Fruit fly (Drosophila melanogaster) S2 (cell line): ENCODE data around the gene RluA-1.
A peak's percentile ranks its signal among the peaks of the same experiment; 100 is the strongest.

Source experiments
- CG8478 ChIP-seq: fragments of >200 bp; optimal IDR thresholded peaks from 2 replicates; lab custom pipeline; 2018
- CTCF ChIP-seq, 2 experiments: fragments of >200 bp; optimal IDR thresholded peaks; 2 replicates each; lab custom pipeline; 2018

RluA-1 gene

DNA sequence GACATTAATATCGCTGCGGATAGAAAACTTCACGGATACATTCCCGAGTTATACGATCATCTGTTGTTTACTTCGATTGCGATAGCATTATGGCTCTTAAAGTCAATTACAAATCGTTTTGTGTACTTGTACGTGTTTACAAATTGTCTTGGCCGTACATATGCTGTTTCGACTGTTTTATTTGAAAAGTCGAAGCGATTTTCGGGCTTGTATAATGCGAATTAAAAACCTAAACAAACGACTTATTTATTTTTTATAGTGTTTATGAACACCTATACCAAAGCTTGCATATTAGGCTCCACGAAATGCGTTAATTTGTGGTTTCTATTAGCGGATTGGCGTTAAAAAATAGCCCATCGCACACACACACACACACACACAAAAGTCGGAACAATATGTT is 1.9 kb downstream of the RluA-1 start:
- TF ChIP-seq CTCF (optimal IDR thresholded peaks at IDR 0.05; lab: Kevin White, UChicago) (no peak), CG8478 (no peak)

DNA sequence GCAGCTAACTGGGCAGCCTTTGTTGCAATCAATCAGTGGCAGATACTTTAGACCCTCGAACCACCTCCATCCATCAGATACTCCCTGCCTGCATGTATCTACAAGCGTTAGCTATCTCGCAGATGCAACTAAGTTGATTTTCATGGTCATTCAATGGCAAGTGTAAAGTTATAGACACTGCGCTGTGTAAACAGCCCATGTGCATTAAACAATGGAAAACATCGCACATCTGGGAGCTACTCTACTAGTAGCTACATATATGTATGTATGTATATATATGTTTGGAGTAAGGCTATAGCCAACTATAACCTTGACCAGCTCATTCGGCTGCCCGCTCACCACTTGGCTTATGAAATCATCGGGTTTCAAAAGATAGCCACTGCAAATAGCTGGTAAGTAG is 3.9 kb downstream of the RluA-1 start:
- TF ChIP-seq CTCF (optimal IDR thresholded peaks at IDR 0.05; lab: Kevin White, UChicago) (no peak), CG8478 (no peak)

DNA sequence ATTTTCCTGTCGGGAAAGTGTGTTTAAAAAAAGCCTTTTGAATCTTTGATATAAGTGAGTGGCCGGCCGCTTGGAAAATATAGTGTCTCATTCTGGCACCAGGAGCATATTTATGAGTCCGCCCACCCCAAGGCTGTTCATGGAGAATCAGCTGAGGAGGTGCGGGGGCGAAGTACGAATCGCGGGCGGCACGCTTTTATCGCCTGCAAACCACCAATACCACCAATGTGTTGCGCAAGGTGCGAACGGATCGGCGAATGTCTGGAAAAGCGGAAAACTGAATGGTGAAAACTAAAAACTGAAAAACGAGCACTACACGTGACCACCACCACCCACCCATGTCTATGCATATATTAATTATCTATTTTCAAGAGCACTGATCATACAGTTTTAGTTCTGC is 5.2 kb downstream of the RluA-1 start:
- no peak for TF ChIP-seq CTCF (optimal IDR thresholded peaks at IDR 0.05; lab: Kevin White, UChicago)
- TF ChIP-seq CG8478: no peak

DNA sequence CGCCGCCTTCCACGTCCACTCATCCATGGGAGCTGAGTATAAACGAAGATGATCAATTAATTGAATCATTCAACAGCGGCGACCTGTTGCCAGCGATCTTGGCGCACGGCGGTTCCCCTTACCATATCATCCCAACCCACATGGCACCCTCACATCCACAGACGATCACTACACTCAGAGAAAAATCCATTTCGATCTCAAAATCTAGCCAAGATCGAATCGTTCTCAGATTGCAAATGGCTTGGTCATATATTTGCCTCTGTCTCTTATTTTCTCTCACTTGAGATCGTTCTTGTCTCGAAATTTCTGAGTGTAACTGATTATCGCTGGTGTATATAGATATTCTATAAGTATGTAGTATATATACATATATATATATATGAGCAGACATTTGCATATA is 5.8 kb downstream of the RluA-1 start:
- no peak for TF ChIP-seq CG8478
- TF ChIP-seq CTCF (optimal IDR thresholded peaks at IDR 0.05; lab: Kevin White, UChicago): no peak

DNA sequence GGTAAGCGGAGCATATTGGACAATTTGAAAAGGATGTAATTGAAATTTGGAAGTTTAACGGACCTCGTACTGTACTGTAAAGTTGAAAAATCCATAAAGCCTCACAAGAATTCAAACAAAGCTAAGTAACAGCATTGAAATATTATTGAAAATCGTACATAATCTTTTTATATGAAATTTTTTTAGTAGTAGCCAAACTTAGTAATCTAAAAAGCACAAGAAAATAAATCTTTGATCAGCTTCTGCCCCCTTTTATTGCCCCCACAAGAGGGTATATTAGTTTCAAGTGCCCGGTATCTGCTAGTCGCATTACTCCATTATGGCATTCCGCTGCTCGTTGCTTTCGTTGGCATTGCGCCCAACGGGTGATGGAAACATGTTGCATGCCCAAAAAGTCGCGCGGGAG is 7.3 kb downstream of the RluA-1 start:
- TF ChIP-seq CTCF (optimal IDR thresholded peaks at IDR 0.05; lab: Kevin White, UChicago) (no peak), CG8478 (no peak)

DNA sequence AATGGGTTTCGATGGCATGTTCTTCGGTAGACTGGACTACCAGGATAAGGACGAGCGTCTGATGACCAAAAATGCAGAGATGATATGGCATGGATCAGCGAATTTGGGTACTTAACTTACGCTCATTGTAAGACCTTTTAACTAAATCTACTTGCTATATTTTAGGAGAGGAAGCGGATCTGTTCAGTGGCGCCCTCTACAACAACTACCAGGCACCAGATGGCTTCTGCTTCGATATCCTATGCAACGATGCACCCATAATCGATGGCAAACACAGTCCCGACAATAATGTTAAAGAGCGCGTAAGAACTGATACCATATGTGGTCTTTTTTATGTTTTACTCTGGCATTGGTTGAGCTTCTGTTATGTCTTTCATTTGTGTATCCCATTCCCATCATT is 15.2 kb downstream of the RluA-1 start:
- peak; percentile 81 to 83 for TF ChIP-seq CTCF (optimal IDR thresholded peaks at IDR 0.05; lab: Kevin White, UChicago)
- no peak for TF ChIP-seq CG8478

DNA sequence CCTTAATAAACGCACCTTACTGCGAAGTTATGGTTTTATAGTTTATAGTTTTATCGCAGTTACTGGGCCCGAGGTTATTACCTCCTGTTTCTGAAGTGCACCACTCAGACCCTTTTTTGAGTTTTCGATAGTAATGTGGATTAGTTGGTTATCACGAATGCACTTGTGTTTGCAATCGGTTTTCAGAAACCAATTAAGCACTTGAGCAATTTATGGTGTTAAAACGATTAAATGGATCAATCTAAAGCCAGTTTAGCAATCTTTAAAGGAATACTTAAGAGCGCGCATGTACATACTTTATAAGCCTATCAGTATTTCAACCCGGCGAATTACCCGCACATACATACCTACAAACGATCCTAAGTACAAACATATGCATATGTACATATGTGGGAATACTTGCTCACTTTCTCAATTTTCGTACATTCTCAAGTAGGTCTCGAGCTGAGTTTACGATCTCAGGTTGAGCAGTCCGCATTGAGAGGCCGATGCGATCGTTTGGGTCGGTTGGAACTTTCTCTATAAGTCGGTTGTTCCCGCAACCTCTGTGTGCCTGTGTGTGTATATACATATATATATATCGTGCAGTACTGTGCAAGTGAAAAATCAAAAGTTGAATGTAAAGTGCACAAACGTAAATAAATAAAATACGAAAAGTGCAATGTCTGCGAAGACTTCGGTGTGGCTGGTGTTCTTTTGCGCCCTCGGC is 16.8 kb downstream of the RluA-1 start, which contains the start of the genes LManI and LManII:
LManI (minus strand) TSS at position 51 of the 709 bp plus-strand sequence.
LManII (plus strand) TSS at position 468 of the 709 bp plus-strand sequence.
- TF ChIP-seq CTCF (optimal IDR thresholded peaks at IDR 0.05; lab: Kevin White, UChicago): no peak
- no peak for TF ChIP-seq CG8478

DNA sequence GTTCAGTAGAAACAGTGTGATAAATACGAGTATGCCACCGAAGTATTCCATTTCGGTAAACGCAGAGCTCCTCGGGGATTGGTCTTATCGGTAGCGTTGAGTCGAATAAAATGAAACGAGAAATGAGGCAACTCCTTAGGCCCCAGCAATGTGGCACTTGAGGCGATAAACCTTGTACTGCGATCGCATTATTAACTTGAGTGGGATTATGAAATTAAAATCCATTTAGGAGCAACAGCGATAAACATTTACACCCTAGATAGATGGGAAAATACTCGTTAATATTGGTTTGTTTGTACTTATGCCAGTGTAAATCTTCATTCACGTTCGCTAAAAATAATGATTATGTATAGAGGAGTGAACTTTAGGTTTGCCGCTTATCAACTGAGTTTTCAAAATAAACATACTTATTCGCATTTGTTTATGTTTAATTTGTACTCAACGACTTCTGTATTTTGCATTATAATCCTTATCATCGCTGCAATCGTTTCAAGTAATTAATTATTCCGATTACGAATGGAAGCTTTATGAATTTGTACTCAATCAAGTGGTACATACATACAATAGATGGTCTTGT is 18.1 kb downstream of the RluA-1 start:
- no peak for TF ChIP-seq CG8478
- TF ChIP-seq CTCF (optimal IDR thresholded peaks at IDR 0.05; lab: Kevin White, UChicago): no peak

DNA sequence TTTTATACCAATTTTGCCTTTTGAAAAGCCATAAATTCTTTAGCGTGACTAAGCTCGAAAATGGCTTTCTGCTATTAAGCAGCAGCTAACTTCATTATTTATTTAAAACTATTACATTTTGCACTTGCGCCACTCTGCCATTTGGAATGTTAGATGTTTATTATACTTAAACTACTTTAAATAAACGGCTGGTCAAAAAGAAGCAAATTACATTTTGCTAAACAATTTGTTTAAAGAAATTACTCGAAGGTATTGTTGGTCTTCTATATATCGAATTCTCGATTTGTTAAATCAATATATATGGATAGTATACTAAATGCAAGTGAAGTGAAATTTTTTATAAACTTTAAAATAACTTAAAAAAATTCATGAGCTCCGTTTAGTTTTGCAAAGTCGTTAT is 21.9 kb downstream of the RluA-1 start, which contains the start of gene ppk10:
ppk10 (minus strand) TSS at position 101 of the 400 bp plus-strand sequence.
- TF ChIP-seq CG8478 (no peak), CTCF (optimal IDR thresholded peaks at IDR 0.05; lab: Kevin White, UChicago) (no peak)

DNA sequence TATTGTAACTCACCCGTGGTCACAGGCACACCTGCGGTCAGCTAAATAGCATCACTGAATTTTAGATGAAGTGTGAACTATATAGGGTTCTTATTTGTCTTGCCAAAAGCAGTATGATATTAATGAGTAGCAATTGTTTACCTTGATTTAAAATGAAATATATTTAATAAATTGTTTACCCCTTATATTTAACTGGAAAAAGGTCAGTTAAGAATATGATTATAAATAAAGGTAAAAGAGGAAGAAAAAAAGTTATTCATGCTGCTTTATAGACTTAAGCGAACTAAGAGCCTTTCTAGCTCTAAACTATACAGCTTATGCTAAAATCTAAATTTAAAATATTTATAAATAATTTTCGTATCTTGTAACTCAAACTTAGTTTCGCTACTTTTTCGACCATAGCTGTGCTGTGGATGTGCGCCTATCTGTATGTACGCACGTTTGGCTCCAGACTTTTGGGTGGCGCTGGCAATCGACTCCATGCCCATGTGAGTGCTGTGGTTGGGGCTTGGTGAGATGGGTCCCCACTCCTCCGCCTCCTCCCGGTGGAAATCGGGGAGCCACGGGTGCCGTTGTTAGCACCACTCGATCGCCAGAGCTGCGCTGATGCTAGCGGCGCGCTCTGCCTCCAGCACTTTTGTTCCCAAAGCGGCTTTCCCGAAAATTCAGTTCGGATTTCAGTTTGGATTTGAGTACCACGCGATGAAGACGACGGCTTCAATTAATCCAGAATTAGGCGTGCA is 31.9 kb downstream of the RluA-1 start, which contains the start of gene loh:
loh (plus strand) TSS at position 487 of the 743 bp plus-strand sequence.
- TF ChIP-seq CG8478 (no peak), CTCF (optimal IDR thresholded peaks at IDR 0.05; lab: Kevin White, UChicago) (no peak)

DNA sequence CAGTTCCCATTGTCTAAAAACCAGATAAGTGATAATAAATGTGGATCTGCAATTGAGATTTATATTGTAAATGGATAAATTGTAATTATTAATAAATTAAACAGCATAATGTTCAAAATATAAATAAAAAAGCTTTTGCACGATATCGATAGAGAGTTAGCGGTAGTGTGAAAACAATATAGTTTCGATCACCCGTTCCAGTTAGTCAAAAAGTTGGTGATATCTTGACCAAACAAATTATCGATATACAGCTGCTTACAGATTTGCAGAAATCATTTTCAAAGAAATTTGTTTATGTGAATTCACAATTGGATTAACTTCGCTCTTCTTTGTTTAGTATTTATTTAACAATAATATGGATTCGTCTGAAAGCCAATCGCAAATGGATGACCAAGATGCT is 35.0 kb downstream of the RluA-1 start, which contains the start of gene Nse4:
Nse4 (plus strand) TSS at position 267 of the 400 bp plus-strand sequence.
- TF ChIP-seq CTCF (optimal IDR thresholded peaks at IDR 0.05; lab: Kevin White, UChicago) (no peak), CG8478 (no peak)

DNA sequence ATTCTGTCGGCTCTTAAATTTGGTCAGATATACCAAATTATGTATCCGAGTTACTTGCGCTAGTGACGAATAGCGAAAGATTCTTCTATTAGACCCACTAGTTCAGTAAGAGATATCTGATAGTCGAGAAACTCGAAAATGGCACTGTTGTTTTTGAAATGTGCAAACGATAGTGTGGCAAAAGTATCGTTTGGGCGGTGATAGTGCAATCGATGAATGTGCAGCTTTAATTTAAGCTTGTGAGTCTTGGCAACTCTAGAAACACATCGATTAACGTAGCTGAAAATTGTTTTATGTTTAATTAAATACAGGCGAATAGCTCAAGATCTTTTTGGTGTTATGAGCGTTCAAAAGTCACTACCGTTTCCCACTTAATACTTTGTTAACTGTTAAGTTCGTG is 36.8 kb downstream of the RluA-1 start, which contains the start of gene STUB1:
STUB1 (plus strand) TSS at position 232 of the 400 bp plus-strand sequence.
- no peak for TF ChIP-seq CTCF (optimal IDR thresholded peaks at IDR 0.05; lab: Kevin White, UChicago)
- TF ChIP-seq CG8478: no peak

DNA sequence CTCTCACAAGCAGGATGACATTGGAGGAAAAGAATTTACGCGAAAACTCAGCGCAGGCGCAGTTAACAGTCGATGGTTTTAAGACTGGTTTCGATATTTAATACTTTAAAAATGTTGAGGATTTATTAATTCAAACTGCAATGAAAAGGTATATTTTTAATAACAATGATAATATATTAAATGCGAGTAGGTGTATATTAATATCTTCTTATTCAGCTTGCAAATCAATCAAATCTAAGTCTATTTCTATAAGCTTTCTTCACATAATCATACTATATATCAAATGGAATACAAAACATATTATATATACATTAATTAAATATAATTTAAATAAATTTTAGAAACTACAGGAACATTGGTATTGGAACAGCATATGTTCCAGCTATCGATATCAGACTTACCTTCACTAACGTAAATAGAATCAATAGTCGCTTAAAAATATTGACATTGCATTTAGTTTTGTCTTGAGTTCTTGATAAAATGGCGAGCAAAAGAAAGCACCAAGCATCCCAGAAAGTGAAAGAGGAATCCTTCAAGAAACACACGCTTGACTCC is 38.5 kb downstream of the RluA-1 start, which contains the start of the genes TBC1D16 and holn1:
TBC1D16 (minus strand) TSS at position 51 of the 555 bp plus-strand sequence.
holn1 (plus strand) TSS at position 390 of the 555 bp plus-strand sequence.
- no peak for TF ChIP-seq CG8478

DNA sequence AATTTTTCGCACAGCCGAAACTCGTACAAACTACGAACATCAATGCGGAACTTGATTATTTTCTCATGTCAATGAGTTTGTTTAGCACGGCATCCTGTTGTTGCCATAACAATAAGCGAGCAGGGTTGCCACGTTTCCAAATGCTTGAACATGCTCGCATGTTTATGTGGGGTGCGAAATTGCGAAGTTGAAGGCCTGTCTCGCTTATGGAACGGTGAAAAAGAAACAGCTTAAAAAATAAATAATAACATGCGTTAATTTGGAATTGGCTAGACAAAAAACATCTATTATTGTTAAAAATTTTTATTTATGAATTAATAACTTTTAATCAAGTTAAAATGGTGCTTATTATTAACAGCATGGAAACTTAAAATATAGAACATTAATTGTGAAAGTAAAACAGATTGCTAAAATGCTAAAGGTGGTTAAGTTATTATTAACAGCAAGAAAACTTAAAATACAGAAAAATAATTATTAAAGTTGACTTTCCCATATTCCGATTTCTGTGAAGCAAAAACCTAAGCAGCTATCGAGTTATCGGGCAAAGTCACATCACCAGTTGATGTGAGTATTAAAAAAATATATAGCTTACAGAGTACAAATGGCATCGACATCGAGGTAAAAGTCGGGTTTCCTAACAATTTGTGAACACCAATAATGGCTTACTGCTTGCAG is 43.2 kb downstream of the RluA-1 start, which contains the start of the genes Bug22 and TfIIB:
Bug22 (minus strand) TSS at position 117 of the 675 bp plus-strand sequence.
TfIIB (plus strand) TSS at position 537 of the 675 bp plus-strand sequence.
- TF ChIP-seq CG8478 (no peak), CTCF (optimal IDR thresholded peaks at IDR 0.05; lab: Kevin White, UChicago) (no peak)
